Fruit fly (Drosophila melanogaster) whole organism: Measurements from ENCODE around the gene CG31673.

ENCODE experiments used
- CG8478 ChIP-seq: fragments of >200 bp; optimal IDR thresholded peaks from 2 replicates; lab custom pipeline; 2018; ENCODE audit warnings: inconsistent platforms
- Dll ChIP-seq: fragments of >200 bp; optimal IDR thresholded peaks from 2 replicates; lab custom pipeline; 2017
- psq ChIP-seq: fragments of >200 bp; optimal IDR thresholded peaks from 2 replicates; lab custom pipeline; 2017
- usp ChIP-seq: fragments of >200 bp; optimal IDR thresholded peaks from 2 replicates; lab custom pipeline; 2017; ENCODE audit warnings: missing biosample characterization, missing genetic modification characterization, mixed read lengths

- TF ChIP-seq Dll (lab: Kevin White, UChicago) (no peak), psq (no peak), usp (GFP tag; lab: Kevin White, UChicago) (no peak), CG8478 (lab: Kevin White, UChicago) (no peak)
Observed at dm6 chr2L:20869804-20870295, 40.4 kb downstream of the CG31673 start, which contains the start of gene CG14401.
